Worm (Caenorhabditis elegans): ENCODE results near the gene tomm-20.

DNA sequence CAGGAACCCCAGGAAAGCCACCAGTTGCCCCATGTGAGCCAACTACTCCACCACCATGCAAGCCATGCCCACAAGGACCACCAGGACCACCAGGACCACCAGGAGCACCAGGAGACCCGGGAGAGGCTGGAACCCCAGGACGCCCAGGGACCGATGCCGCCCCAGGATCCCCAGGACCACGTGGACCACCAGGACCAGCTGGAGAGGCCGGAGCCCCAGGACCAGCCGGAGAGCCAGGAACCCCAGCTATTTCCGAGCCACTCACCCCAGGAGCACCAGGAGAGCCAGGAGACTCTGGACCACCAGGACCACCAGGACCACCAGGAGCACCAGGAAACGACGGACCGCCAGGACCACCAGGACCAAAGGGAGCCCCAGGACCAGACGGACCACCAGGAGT lies 10.2 kb upstream of the tomm-20 start:
- no peak for TF ChIP-seq F16B12.6 (tag; optimal IDR thresholded peaks at IDR 0.05)
- no peak for TF ChIP-seq ztf-11 (tag; optimal IDR thresholded peaks at IDR 0.05)
- no peak for TF ChIP-seq mep-1 (tag; optimal IDR thresholded peaks at IDR 0.05)
- no peak for TF ChIP-seq egl-27 (tag; optimal IDR thresholded peaks at IDR 0.05)
- no peak for TF ChIP-seq C34B4.2 (tag; optimal IDR thresholded peaks at IDR 0.05)
- TF ChIP-seq lin-13 (GFP tag; optimal IDR thresholded peaks at IDR 0.05), result no peak
- no peak for TF ChIP-seq unc-62 (GFP tag; optimal IDR thresholded peaks at IDR 0.05)
- TF ChIP-seq nhr-90 (tag; optimal IDR thresholded peaks at IDR 0.05; ENCODE audit: poor library complexity), result no peak
- no peak for TF ChIP-seq nhr-12 (tag; optimal IDR thresholded peaks at IDR 0.05)
- no peak for TF ChIP-seq swsn-7 (tag; optimal IDR thresholded peaks at IDR 0.05)

Measured in whole organism, L1 larva.